Fruit fly (Drosophila melanogaster) whole organism, embryonic: ENCODE measurements around the gene gammaTub37C.

ENCODE experiments used
- Atf-2 ChIP-seq: fragments of 200-800 bp; sonication (Bioruptor generic); optimal IDR thresholded peaks from 2 replicates; lab custom pipeline; 2016; ENCODE audit warnings: missing biosample characterization, missing genetic modification characterization
- CG10147 ChIP-seq: fragments of 200-800 bp; sonication (Bioruptor generic); optimal IDR thresholded peaks from 2 replicates; lab custom pipeline; 2019; ENCODE audit warnings: missing biosample characterization, mild to moderate bottlenecking, missing genetic modification characterization, moderate library complexity
- CG10979 ChIP-seq: fragments of 200-800 bp; sonication (Bioruptor generic); optimal IDR thresholded peaks from 2 replicates; lab custom pipeline; 2018; ENCODE audit warnings: missing biosample characterization, mild to moderate bottlenecking, missing genetic modification characterization, moderate library complexity
- CG11696 ChIP-seq: fragments of 200-800 bp; sonication (Bioruptor generic); IDR thresholded peaks from 2 replicates; pipeline ENCODE4 v1.3.6; 2022; ENCODE audit warnings: missing biosample characterization, missing genetic modification characterization
- CG12236 ChIP-seq: fragments of 200-800 bp; sonication (Bioruptor generic); optimal IDR thresholded peaks from 2 replicates; lab custom pipeline; 2016; ENCODE audit warnings: missing biosample characterization, missing genetic modification characterization
- CG14014 ChIP-seq: fragments of 200-800 bp; sonication (Bioruptor generic); IDR thresholded peaks from 2 replicates; pipeline ENCODE4 v1.3.6; 2022; ENCODE audit warnings: missing biosample characterization, missing genetic modification characterization
- CG14860 ChIP-seq: fragments of 200-800 bp; sonication (Bioruptor generic); IDR thresholded peaks from 3 replicates; pipeline ENCODE4 v1.3.6; 2022; ENCODE audit warnings: missing biosample characterization, missing genetic modification characterization; ENCODE audit not compliant: partially characterized antibody
- CG15073 ChIP-seq: fragments of 200-800 bp; sonication (Bioruptor generic); optimal IDR thresholded peaks from 2 replicates; lab custom pipeline; 2016; ENCODE audit warnings: missing biosample characterization, missing genetic modification characterization
- CG17186 ChIP-seq: fragments of 200-800 bp; sonication (Bioruptor generic); optimal IDR thresholded peaks from 3 replicates; lab custom pipeline; 2017; ENCODE audit warnings: missing biosample characterization, missing genetic modification reagents, missing genetic modification characterization
- CG43689 ChIP-seq: fragments of 200-800 bp; sonication (Bioruptor generic); IDR thresholded peaks from 2 replicates; pipeline ENCODE4 v1.3.6; 2022; ENCODE audit warnings: missing biosample characterization, missing genetic modification characterization
- CG5180 ChIP-seq: fragments of 200-800 bp; sonication (Bioruptor generic); optimal IDR thresholded peaks from 3 replicates; lab custom pipeline; 2017; ENCODE audit warnings: missing biosample characterization, missing genetic modification characterization, mild to moderate bottlenecking, moderate library complexity, missing genetic modification reagents
- CG6813 ChIP-seq: fragments of 200-800 bp; sonication (Bioruptor generic); optimal IDR thresholded peaks from 2 replicates; lab custom pipeline; 2017; ENCODE audit warnings: missing biosample characterization, missing genetic modification characterization, mild to moderate bottlenecking, moderate library complexity, missing genetic modification reagents
- CG7745 ChIP-seq: fragments of 200-800 bp; sonication (Bioruptor generic); optimal IDR thresholded peaks from 2 replicates; lab custom pipeline; 2018; ENCODE audit warnings: missing biosample characterization, mild to moderate bottlenecking, missing genetic modification characterization, moderate library complexity
- CG7963 ChIP-seq: fragments of 200-800 bp; sonication (Bioruptor generic); IDR thresholded peaks from 3 replicates; pipeline ENCODE4 v1.3.6; 2022; ENCODE audit warnings: missing biosample characterization, missing genetic modification characterization; ENCODE audit not compliant: partially characterized antibody
- CG8281 ChIP-seq: fragments of 200-800 bp; sonication (Bioruptor generic); optimal IDR thresholded peaks from 2 replicates; lab custom pipeline; 2018; ENCODE audit warnings: missing biosample characterization, mild to moderate bottlenecking, missing genetic modification characterization, moderate library complexity
- CG8290 ChIP-seq, 3 experiments: fragments of 200-800 bp; sonication (Bioruptor generic); optimal IDR thresholded peaks; 2 replicates each; lab custom pipeline; 2016 to 2019; ENCODE audit warnings: missing biosample characterization in 3 of 3, missing genetic modification characterization in 3 of 3, mild to moderate bottlenecking in 2 of 3, moderate library complexity in 1 of 3
- CG9797 ChIP-seq: fragments of 200-800 bp; sonication (Bioruptor generic); optimal IDR thresholded peaks from 3 replicates; lab custom pipeline; 2018; ENCODE audit warnings: missing biosample characterization, mild to moderate bottlenecking, missing genetic modification characterization
- CTCF ChIP-seq: fragments of 200-800 bp; sonication (Bioruptor generic); optimal IDR thresholded peaks from 2 replicates; lab custom pipeline; 2017; ENCODE audit warnings: missing biosample characterization, mild to moderate bottlenecking, missing genetic modification characterization, moderate library complexity
- Ets65A ChIP-seq: fragments of 200-800 bp; sonication (Bioruptor generic); peaks from one replicate; lab custom pipeline; 2016; ENCODE audit warnings: missing biosample characterization, missing genetic modification characterization
- GATAe ChIP-seq: fragments of 200-800 bp; sonication (Bioruptor generic); conservative IDR thresholded peaks from 2 replicates; pipeline ENCODE4 v1.3.6; 2022; ENCODE audit warnings: missing biosample characterization, missing genetic modification characterization
- Gsc ChIP-seq: fragments of 200-800 bp; sonication (Bioruptor generic); IDR thresholded peaks from 2 replicates; pipeline ENCODE4 v1.3.6; 2022; ENCODE audit warnings: missing biosample characterization, missing genetic modification characterization
- Hey ChIP-seq: fragments of 200-800 bp; sonication (Bioruptor generic); optimal IDR thresholded peaks from 3 replicates; lab custom pipeline; 2018; ENCODE audit warnings: missing biosample characterization, mild to moderate bottlenecking, missing genetic modification characterization
- Hmr ChIP-seq: fragments of 200-800 bp; sonication (Bioruptor generic); optimal IDR thresholded peaks from 3 replicates; lab custom pipeline; 2017; ENCODE audit warnings: mild to moderate bottlenecking, missing biosample characterization, missing genetic modification reagents, missing genetic modification characterization
- MTF-1 ChIP-seq: fragments of 200-800 bp; sonication (Bioruptor generic); optimal IDR thresholded peaks from 2 replicates; lab custom pipeline; 2018; ENCODE audit warnings: missing biosample characterization, mild to moderate bottlenecking, missing genetic modification characterization, borderline replicate concordance
- Med ChIP-seq: fragments of 200-800 bp; sonication (Bioruptor generic); peaks from one replicate; lab custom pipeline; 2016; ENCODE audit warnings: missing biosample characterization, missing genetic modification characterization, mild to moderate bottlenecking, inconsistent platforms, moderate library complexity
- Mrtf ChIP-seq: fragments of 200-800 bp; sonication (Bioruptor generic); IDR thresholded peaks from 3 replicates; pipeline ENCODE4 v1.3.6; 2022; ENCODE audit warnings: missing biosample characterization, missing genetic modification characterization
- Nf-YA ChIP-seq: fragments of 200-800 bp; sonication (Bioruptor generic); IDR thresholded peaks from 2 replicates; pipeline ENCODE4 v1.3.6; 2022; ENCODE audit warnings: missing biosample characterization, missing genetic modification characterization
- NfI ChIP-seq: fragments of 200-800 bp; sonication (Bioruptor generic); optimal IDR thresholded peaks from 3 replicates; lab custom pipeline; 2018; ENCODE audit warnings: missing biosample characterization, mild to moderate bottlenecking, missing genetic modification characterization, moderate library complexity
- Scr ChIP-seq: fragments of 200-800 bp; sonication (Bioruptor generic); IDR thresholded peaks from 2 replicates; pipeline ENCODE4 v1.3.6; 2022; ENCODE audit warnings: missing biosample characterization, missing genetic modification characterization; ENCODE audit not compliant: partially characterized antibody
- Sry-β ChIP-seq: fragments of 200-800 bp; sonication (Bioruptor generic); optimal IDR thresholded peaks from 2 replicates; lab custom pipeline; 2018; ENCODE audit warnings: missing biosample characterization, mild to moderate bottlenecking, missing genetic modification characterization, moderate library complexity
- TFAM ChIP-seq: fragments of 200-800 bp; sonication (Bioruptor generic); optimal IDR thresholded peaks from 2 replicates; lab custom pipeline; 2017; ENCODE audit warnings: missing biosample characterization, missing genetic modification characterization, inconsistent platforms
- YL-1 ChIP-seq: fragments of 200-800 bp; sonication (Bioruptor generic); optimal IDR thresholded peaks from 3 replicates; lab custom pipeline; 2017; ENCODE audit warnings: missing biosample characterization, mild to moderate bottlenecking, missing genetic modification characterization
- amos ChIP-seq: fragments of 200-800 bp; sonication (Bioruptor generic); IDR thresholded peaks from 2 replicates; pipeline ENCODE4 v1.3.6; 2022; ENCODE audit warnings: missing biosample characterization, missing genetic modification characterization; ENCODE audit not compliant: partially characterized antibody
- ash1 ChIP-seq: fragments of 200-800 bp; sonication (Bioruptor generic); optimal IDR thresholded peaks from 2 replicates; lab custom pipeline; 2018; ENCODE audit warnings: missing biosample characterization, mild to moderate bottlenecking, missing genetic modification characterization
- bab2 ChIP-seq: fragments of 200-800 bp; sonication (Bioruptor generic); optimal IDR thresholded peaks from 2 replicates; lab custom pipeline; 2016; ENCODE audit warnings: missing biosample characterization, missing genetic modification characterization
- cg ChIP-seq: fragments of 200-800 bp; sonication (Bioruptor generic); optimal IDR thresholded peaks from 3 replicates; lab custom pipeline; 2019; ENCODE audit warnings: missing biosample characterization, mild to moderate bottlenecking, missing genetic modification characterization, moderate library complexity
- crc ChIP-seq: fragments of 200-800 bp; sonication (Bioruptor generic); optimal IDR thresholded peaks from 2 replicates; lab custom pipeline; 2016; ENCODE audit warnings: missing biosample characterization, missing genetic modification characterization
- gsb-n ChIP-seq: fragments of 200-800 bp; sonication (Bioruptor generic); optimal IDR thresholded peaks from 3 replicates; lab custom pipeline; 2018; ENCODE audit warnings: missing biosample characterization, mild to moderate bottlenecking, missing genetic modification characterization
- ken ChIP-seq: fragments of 200-800 bp; sonication (Bioruptor generic); IDR thresholded peaks from 3 replicates; pipeline ENCODE4 v1.3.6; 2022; ENCODE audit warnings: missing biosample characterization, missing genetic modification characterization
- kni ChIP-seq: fragments of 200-800 bp; sonication (Bioruptor generic); optimal IDR thresholded peaks from 3 replicates; lab custom pipeline; 2017; ENCODE audit warnings: mild to moderate bottlenecking, missing biosample characterization, missing genetic modification reagents, missing genetic modification characterization
- knrl ChIP-seq: fragments of 200-800 bp; sonication (Bioruptor generic); IDR thresholded peaks from 3 replicates; pipeline ENCODE4 v1.3.6; 2022; ENCODE audit warnings: missing biosample characterization, missing genetic modification characterization; ENCODE audit not compliant: partially characterized antibody
- lab ChIP-seq: fragments of 200-800 bp; sonication (Bioruptor generic); optimal IDR thresholded peaks from 3 replicates; lab custom pipeline; 2017; ENCODE audit warnings: missing biosample characterization, missing genetic modification characterization, mild to moderate bottlenecking, moderate library complexity, missing genetic modification reagents
- lola ChIP-seq, 3 experiments: fragments of >200 bp in 2 of 3; fragments of 200-800 bp in 1 of 3; sonication (Bioruptor generic) in 1 of 3; optimal IDR thresholded peaks; 2 replicates each; lab custom pipeline; 2017 to 2019; ENCODE audit warnings: missing biosample characterization in 3 of 3, missing genetic modification characterization in 3 of 3, mild to moderate bottlenecking in 1 of 3, moderate library complexity in 1 of 3
- oc ChIP-seq: fragments of 200-800 bp; sonication (Bioruptor generic); optimal IDR thresholded peaks from 2 replicates; lab custom pipeline; 2018; ENCODE audit warnings: missing biosample characterization, mild to moderate bottlenecking, missing genetic modification characterization, moderate library complexity
- sens-2 ChIP-seq: fragments of 200-800 bp; sonication (Bioruptor generic); IDR thresholded peaks from 2 replicates; pipeline ENCODE4 v1.3.6; 2022; ENCODE audit warnings: missing biosample characterization, missing genetic modification characterization
- slou ChIP-seq: fragments of 200-800 bp; sonication (Bioruptor generic); optimal IDR thresholded peaks from 3 replicates; lab custom pipeline; 2016; ENCODE audit warnings: missing biosample characterization, missing genetic modification characterization
- so ChIP-seq: fragments of 200-800 bp; sonication (Bioruptor generic); IDR thresholded peaks from 3 replicates; pipeline ENCODE4 v1.3.6; 2022; ENCODE audit warnings: missing biosample characterization, missing genetic modification characterization
- sob ChIP-seq: fragments of 200-800 bp; sonication (Bioruptor generic); IDR thresholded peaks from 2 replicates; pipeline ENCODE4 v1.3.6; 2022; ENCODE audit warnings: missing biosample characterization, missing genetic modification characterization
- tna ChIP-seq: fragments of 200-800 bp; sonication (Bioruptor generic); IDR thresholded peaks from 2 replicates; pipeline ENCODE4 v1.3.6; 2022; ENCODE audit warnings: missing biosample characterization, missing genetic modification characterization; ENCODE audit not compliant: partially characterized antibody
- unpg ChIP-seq: fragments of 200-800 bp; sonication (Bioruptor generic); optimal IDR thresholded peaks from 3 replicates; lab custom pipeline; 2018; ENCODE audit warnings: missing biosample characterization, mild to moderate bottlenecking, missing genetic modification characterization, moderate library complexity
- zfh1 ChIP-seq: fragments of 200-800 bp; sonication (Bioruptor generic); IDR thresholded peaks from 3 replicates; pipeline ENCODE4 v1.3.6; 2022; ENCODE audit warnings: missing biosample characterization, missing genetic modification characterization

Gene gammaTub37C

dm6 chr2L:19193703-19194102 is 8.2 kb upstream of the gammaTub37C start (continued):
- TF ChIP-seq Hmr (GFP tag; lab: Kevin White, UChicago) (no peak), NfI (GFP tag; lab: Kevin White, UChicago) (no peak), lola (GFP tag; optimal IDR thresholded peaks at IDR 0.05; lab: Kevin White, UChicago) (no peak), YL-1 (GFP tag; lab: Kevin White, UChicago) (no peak), CG10979 (tag; lab: Kevin White, UChicago) (peak; percentile 8), CG7745 (tag; lab: Kevin White, UChicago) (no peak), CTCF (GFP tag; lab: Kevin White, UChicago) (no peak), Gsc (GFP tag; lab: Robert Waterston, UW) (no peak), CG14860 (GFP tag; lab: Robert Waterston, UW) (no peak), ken (GFP tag; lab: Robert Waterston, UW) (no peak), CG14014 (GFP tag; lab: Robert Waterston, UW) (no peak), Atf-2 (no peak), CG15073 (GFP tag; lab: Kevin White, UChicago) (no peak), CG17186 (GFP tag; lab: Kevin White, UChicago) (no peak), tna (GFP tag; lab: Robert Waterston, UW) (no peak), sens-2 (GFP tag; lab: Robert Waterston, UW) (no peak), CG9797 (GFP tag; lab: Kevin White, UChicago) (no peak), CG12236 (no peak), MTF-1 (GFP tag; lab: Kevin White, UChicago) (no peak), CG7963 (GFP tag; lab: Robert Waterston, UW) (no peak), CG43689 (GFP tag; lab: Robert Waterston, UW) (no peak), zfh1 (peak; percentile 69; the same call in 2 of the 3 replicates), ash1 (no peak), Mrtf (GFP tag; lab: Robert Waterston, UW) (no peak), Hey (tag; lab: Kevin White, UChicago) (no peak), Ets65A (GFP tag; lab: Kevin White, UChicago) (no peak), cg (GFP tag; lab: Kevin White, UChicago) (no peak), gsb-n (tag; lab: Kevin White, UChicago) (no peak), Scr (no peak), knrl (GFP tag; lab: Robert Waterston, UW) (no peak), CG6813 (GFP tag; lab: Kevin White, UChicago) (no peak), CG10147 (GFP tag; lab: Kevin White, UChicago) (no peak), lab (GFP tag; lab: Kevin White, UChicago) (peak; percentile 0), Nf-YA (GFP tag; lab: Robert Waterston, UW) (no peak), sob (GFP tag; lab: Robert Waterston, UW) (no peak), CG5180 (no peak), slou (GFP tag; lab: Kevin White, UChicago) (no peak), Sry-β (GFP tag; lab: Kevin White, UChicago) (no peak), GATAe (GFP tag; lab: Robert Waterston, UW) (no peak), oc (tag; lab: Kevin White, UChicago) (no peak), bab2 (GFP tag; lab: Kevin White, UChicago) (no peak), amos (no peak), crc (GFP tag; lab: Kevin White, UChicago) (no peak), unpg (GFP tag; lab: Kevin White, UChicago) (peak; percentile 5), kni (no peak), CG8290 (GFP tag; optimal IDR thresholded peaks at IDR 0.05; lab: Kevin White, UChicago) (no peak), CG8290 (tag; optimal IDR thresholded peaks at IDR 0.05; lab: Kevin White, UChicago) (no peak), Med (GFP tag; lab: Kevin White, UChicago) (peak; percentile 75), CG11696 (GFP tag; lab: Robert Waterston, UW) (no peak), CG8281 (tag; lab: Kevin White, UChicago) (no peak), TFAM (GFP tag; lab: Kevin White, UChicago) (no peak), so (GFP tag; lab: Robert Waterston, UW) (no peak)
